Worm (Caenorhabditis elegans) whole organism, midembryonic: ENCODE data around the gene tdo-2.

Experiments
- T22C8.4 ChIP-seq: fragments of 200-800 bp; sonication (Bioruptor generic); IDR thresholded peaks from 2 replicates; pipeline ENCODE4 v1.3.6; 2022; ENCODE audit warnings: missing genetic modification characterization, missing compliant biosample characterization
- cog-1 ChIP-seq: sonication (generic microtip); optimal IDR thresholded peaks from 2 replicates; lab custom pipeline; 2016; ENCODE audit warnings: missing genetic modification characterization, missing compliant biosample characterization
- flt-1 ChIP-seq: fragments of 200-800 bp; sonication (Bioruptor generic); IDR thresholded peaks from 2 replicates; pipeline ENCODE4 v1.3.6; 2022; ENCODE audit warnings: missing genetic modification characterization, missing compliant biosample characterization
- klf-2 ChIP-seq: fragments of 200-800 bp; sonication (Bioruptor generic); conservative IDR thresholded peaks from 2 replicates; pipeline ENCODE4 v1.3.6; 2022; ENCODE audit warnings: missing genetic modification reagents, missing genetic modification characterization, missing compliant biosample characterization
- med-1 ChIP-seq: sonication (generic microtip); optimal IDR thresholded peaks from 2 replicates; lab custom pipeline; 2017; ENCODE audit warnings: missing genetic modification characterization, mild to moderate bottlenecking, missing compliant biosample characterization, antibody characterized with exemption, missing genetic modification reagents; ENCODE audit not compliant: insufficient read depth
- ref-1 ChIP-seq: fragments of 200-800 bp; sonication (Bioruptor generic); conservative IDR thresholded peaks from 2 replicates; pipeline ENCODE4 v1.3.6; 2022; ENCODE audit warnings: missing genetic modification reagents, missing genetic modification characterization, missing compliant biosample characterization
- tab-1 ChIP-seq: fragments of 200-800 bp; sonication (Bioruptor generic); IDR thresholded peaks from 2 replicates; pipeline ENCODE4 v1.3.6; 2022; ENCODE audit warnings: missing genetic modification characterization, missing compliant biosample characterization
- ztf-23 ChIP-seq: fragments of 200-800 bp; sonication (Bioruptor generic); IDR thresholded peaks from 2 replicates; pipeline ENCODE4 v1.3.6; 2022; ENCODE audit warnings: missing genetic modification reagents, missing genetic modification characterization, missing compliant biosample characterization
- ztf-29 ChIP-seq: fragments of 200-800 bp; sonication (Bioruptor generic); IDR thresholded peaks from 2 replicates; pipeline ENCODE4 v1.3.6; 2022; ENCODE audit warnings: missing genetic modification reagents, missing genetic modification characterization, missing compliant biosample characterization

- TF ChIP-seq cog-1 (tag; lab: Kevin White, UChicago) (no peak), flt-1 (GFP tag; lab: Robert Waterston, UW) (no peak), klf-2 (no peak), ztf-23 (GFP tag; lab: Robert Waterston, UW) (no peak), ztf-29 (GFP tag; lab: Robert Waterston, UW) (no peak), T22C8.4 (GFP tag; lab: Robert Waterston, UW) (no peak), tab-1 (GFP tag; lab: Robert Waterston, UW) (no peak), ref-1 (GFP tag; lab: Robert Waterston, UW) (no peak), med-1 (GFP tag; lab: Kevin White, UChicago) (no peak)
Observed at ce11 chrIII:5872288-5872687, 47.5 kb downstream of the tdo-2 start.
